Worm (Caenorhabditis elegans) whole organism, late embryonic: ENCODE measurements around the gene odd-2.

ENCODE experiments used
- C08G9.2 ChIP-seq: sonication (generic microtip); optimal IDR thresholded peaks from 2 replicates; lab custom pipeline; 2016; ENCODE audit warnings: mild to moderate bottlenecking, missing genetic modification characterization, moderate library complexity, missing compliant biosample characterization
- K02D7.2 ChIP-seq: sonication (generic microtip); optimal IDR thresholded peaks from 2 replicates; lab custom pipeline; 2017; ENCODE audit warnings: mild to moderate bottlenecking, missing genetic modification characterization, missing compliant biosample characterization
- K09A11.1 ChIP-seq: sonication (generic microtip); optimal IDR thresholded peaks from 2 replicates; lab custom pipeline; 2017; ENCODE audit warnings: antibody characterized with exemption, mild to moderate bottlenecking, missing genetic modification characterization, missing compliant biosample characterization; ENCODE audit not compliant: insufficient read depth
- T23F11.4 ChIP-seq: fragments of 200-800 bp; sonication (Bioruptor generic); optimal IDR thresholded peaks from 2 replicates; lab custom pipeline; 2018; ENCODE audit warnings: mild to moderate bottlenecking, missing genetic modification characterization, missing compliant biosample characterization
- Y22D7AL.16 ChIP-seq: sonication (generic microtip); optimal IDR thresholded peaks from 2 replicates; lab custom pipeline; 2016; ENCODE audit warnings: missing genetic modification characterization, missing compliant biosample characterization
- ceh-14 ChIP-seq: sonication (generic microtip); optimal IDR thresholded peaks from 2 replicates; lab custom pipeline; 2016; ENCODE audit warnings: missing genotype, missing genetic modification characterization, missing compliant biosample characterization
- ceh-18 ChIP-seq: sonication (generic microtip); optimal IDR thresholded peaks from 2 replicates; lab custom pipeline; 2016; ENCODE audit warnings: missing genetic modification characterization, missing compliant biosample characterization
- ceh-2 ChIP-seq: sonication (generic microtip); optimal IDR thresholded peaks from 2 replicates; lab custom pipeline; 2016; ENCODE audit warnings: missing genotype, missing genetic modification characterization, missing compliant biosample characterization
- ceh-22 ChIP-seq: sonication (generic microtip); optimal IDR thresholded peaks from 2 replicates; lab custom pipeline; 2017; ENCODE audit warnings: missing biosample characterization, missing genetic modification characterization
- ceh-24 ChIP-seq: sonication (generic microtip); optimal IDR thresholded peaks from 2 replicates; lab custom pipeline; 2016; ENCODE audit warnings: mild to moderate bottlenecking, missing genetic modification characterization, missing compliant biosample characterization
- ceh-30 ChIP-seq: fragments of 150-350 bp; optimal IDR thresholded peaks from 2 replicates; lab custom pipeline; 2014; ENCODE audit warnings: missing biosample characterization, missing genetic modification characterization
- ceh-31 ChIP-seq: sonication (generic microtip); optimal IDR thresholded peaks from 2 replicates; lab custom pipeline; 2016; ENCODE audit warnings: missing genetic modification characterization, missing compliant biosample characterization
- ceh-48 ChIP-seq: sonication (generic microtip); optimal IDR thresholded peaks from 2 replicates; lab custom pipeline; 2016; ENCODE audit warnings: missing genetic modification characterization, inconsistent platforms, missing compliant biosample characterization
- ceh-9 ChIP-seq: sonication (generic microtip); optimal IDR thresholded peaks from 2 replicates; lab custom pipeline; 2016; ENCODE audit warnings: mild to moderate bottlenecking, missing genetic modification characterization, inconsistent platforms, missing compliant biosample characterization
- elt-4 ChIP-seq: sonication (generic microtip); optimal IDR thresholded peaks from 2 replicates; lab custom pipeline; 2016; ENCODE audit warnings: missing genetic modification characterization, missing compliant biosample characterization
- fax-1 ChIP-seq: sonication (generic microtip); optimal IDR thresholded peaks from 2 replicates; lab custom pipeline; 2016; ENCODE audit warnings: missing genotype, missing genetic modification characterization, missing compliant biosample characterization
- fkh-10 ChIP-seq: fragments of 150-350 bp; optimal IDR thresholded peaks from 2 replicates; lab custom pipeline; 2014; ENCODE audit warnings: missing biosample characterization, missing genetic modification reagents, missing genetic modification characterization
- fkh-6 ChIP-seq: sonication (generic microtip); optimal IDR thresholded peaks from 2 replicates; lab custom pipeline; 2016; ENCODE audit warnings: missing genetic modification characterization, missing compliant biosample characterization
- gmeb-2 ChIP-seq: sonication (generic microtip); optimal IDR thresholded peaks from 2 replicates; lab custom pipeline; 2016; ENCODE audit warnings: missing genetic modification characterization, inconsistent platforms, missing compliant biosample characterization
- hlh-15 ChIP-seq: sonication (generic microtip); optimal IDR thresholded peaks from 2 replicates; lab custom pipeline; 2016; ENCODE audit warnings: missing genetic modification characterization, missing compliant biosample characterization
- hlh-30 ChIP-seq: sonication (generic microtip); optimal IDR thresholded peaks from 2 replicates; lab custom pipeline; 2017; ENCODE audit warnings: antibody characterized with exemption, missing genetic modification characterization, missing compliant biosample characterization; ENCODE audit not compliant: insufficient read depth
- hlh-6 ChIP-seq: sonication (generic microtip); optimal IDR thresholded peaks from 2 replicates; lab custom pipeline; 2016; ENCODE audit warnings: missing genotype, missing genetic modification characterization, missing compliant biosample characterization
- hlh-8 ChIP-seq: sonication (generic microtip); optimal IDR thresholded peaks from 2 replicates; lab custom pipeline; 2016; ENCODE audit warnings: missing genotype, missing genetic modification characterization, missing compliant biosample characterization
- lin-11 ChIP-seq: fragments of 200-800 bp; sonication (Bioruptor generic); optimal IDR thresholded peaks from 2 replicates; lab custom pipeline; 2018; ENCODE audit warnings: mild to moderate bottlenecking, missing genetic modification characterization, missing compliant biosample characterization
- madf-2 ChIP-seq: sonication (generic microtip); optimal IDR thresholded peaks from 2 replicates; lab custom pipeline; 2017; ENCODE audit warnings: missing genetic modification characterization, missing compliant biosample characterization
- nhr-11 ChIP-seq: fragments of 150-350 bp; optimal IDR thresholded peaks from 2 replicates; lab custom pipeline; 2014; ENCODE audit warnings: missing biosample characterization, missing genetic modification characterization
- nhr-232 ChIP-seq: sonication (generic microtip); optimal IDR thresholded peaks from 2 replicates; lab custom pipeline; 2016; ENCODE audit warnings: missing genetic modification characterization, missing compliant biosample characterization
- npax-4 ChIP-seq: sonication (generic microtip); optimal IDR thresholded peaks from 2 replicates; lab custom pipeline; 2016; ENCODE audit warnings: missing genetic modification characterization, missing compliant biosample characterization
- pag-3 ChIP-seq: sonication (generic microtip); optimal IDR thresholded peaks from 2 replicates; lab custom pipeline; 2016; ENCODE audit warnings: missing compliant biosample characterization, missing genetic modification characterization, borderline replicate concordance
- pha-2 ChIP-seq: sonication (generic microtip); optimal IDR thresholded peaks from 2 replicates; lab custom pipeline; 2017; ENCODE audit warnings: mild to moderate bottlenecking, missing genetic modification characterization, missing compliant biosample characterization
- pqm-1 ChIP-seq: sonication (generic microtip); optimal IDR thresholded peaks from 2 replicates; lab custom pipeline; 2016; ENCODE audit warnings: missing genetic modification characterization, missing compliant biosample characterization
- ref-2 ChIP-seq: sonication (generic microtip); optimal IDR thresholded peaks from 2 replicates; lab custom pipeline; 2016; ENCODE audit warnings: missing genetic modification characterization, missing compliant biosample characterization
- rnt-1 ChIP-seq: sonication (generic microtip); optimal IDR thresholded peaks from 2 replicates; lab custom pipeline; 2016; ENCODE audit warnings: missing genetic modification characterization, missing compliant biosample characterization
- sdc-2 ChIP-seq: sonication (generic microtip); optimal IDR thresholded peaks from 2 replicates; lab custom pipeline; 2016; ENCODE audit warnings: missing genotype, missing genetic modification characterization, missing compliant biosample characterization
- sox-2 ChIP-seq: fragments of 200-800 bp; sonication (Bioruptor generic); IDR thresholded peaks from 2 replicates; pipeline ENCODE4 v1.3.6; 2022; ENCODE audit warnings: missing genetic modification reagents, missing genetic modification characterization, missing compliant biosample characterization
- syd-9 ChIP-seq: sonication (generic microtip); optimal IDR thresholded peaks from 2 replicates; lab custom pipeline; 2016; ENCODE audit warnings: mild to moderate bottlenecking, missing genetic modification characterization, moderate library complexity, missing compliant biosample characterization
- tbx-2 ChIP-seq: sonication (generic microtip); optimal IDR thresholded peaks from 2 replicates; lab custom pipeline; 2016; ENCODE audit warnings: missing genetic modification characterization, missing compliant biosample characterization
- tbx-7 ChIP-seq: sonication (generic microtip); optimal IDR thresholded peaks from 2 replicates; lab custom pipeline; 2016; ENCODE audit warnings: missing genotype, missing genetic modification characterization, missing compliant biosample characterization
- ttx-3 ChIP-seq: sonication (generic microtip); optimal IDR thresholded peaks from 2 replicates; lab custom pipeline; 2016; ENCODE audit warnings: missing genetic modification reagents, missing genetic modification characterization, missing compliant biosample characterization
- unc-42 ChIP-seq: sonication (generic microtip); optimal IDR thresholded peaks from 2 replicates; lab custom pipeline; 2016; ENCODE audit warnings: missing genotype, missing genetic modification characterization, missing compliant biosample characterization
- unc-55 ChIP-seq: sonication (generic microtip); optimal IDR thresholded peaks from 2 replicates; lab custom pipeline; 2017; ENCODE audit warnings: missing biosample characterization, missing genetic modification reagents, missing genetic modification characterization
- zip-5 ChIP-seq: sonication (generic microtip); optimal IDR thresholded peaks from 2 replicates; lab custom pipeline; 2016; ENCODE audit warnings: missing genetic modification characterization, missing compliant biosample characterization
- ztf-16 ChIP-seq: sonication (generic microtip); optimal IDR thresholded peaks from 2 replicates; lab custom pipeline; 2017; ENCODE audit warnings: missing genetic modification characterization, missing compliant biosample characterization

odd-2 gene

DNA sequence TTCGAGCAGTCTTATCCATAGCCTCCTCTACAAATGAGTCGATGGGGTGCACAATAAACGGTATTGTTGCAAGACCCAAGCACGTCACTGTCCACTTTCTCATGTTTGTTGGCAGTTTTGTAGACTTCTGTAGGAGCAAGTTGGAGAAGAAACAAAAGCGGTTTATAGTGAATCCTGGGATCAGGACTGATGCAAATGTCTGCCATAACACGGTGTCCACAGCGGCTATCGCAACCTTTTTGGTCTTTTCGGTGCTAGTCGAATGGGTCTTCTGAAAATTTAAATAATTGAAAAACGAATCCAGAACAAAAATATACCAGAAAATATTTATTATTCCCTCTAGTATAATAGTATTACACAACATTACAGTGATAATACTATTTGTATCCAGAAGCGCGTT, 45.0 kb upstream of the odd-2 start:
- no peak for TF ChIP-seq ceh-2
- no peak for TF ChIP-seq sox-2 (GFP tag; lab: Robert Waterston, UW)
- TF ChIP-seq ref-2 (tag; lab: Kevin White, UChicago): no peak
- TF ChIP-seq pha-2: no peak
- TF ChIP-seq ttx-3 (tag; lab: Kevin White, UChicago): no peak
- no peak for TF ChIP-seq ceh-30 (tag; lab: Kevin White, UChicago)
- TF ChIP-seq lin-11 (tag; lab: Kevin White, UChicago): no peak
- TF ChIP-seq syd-9 (tag; lab: Kevin White, UChicago): no peak
- no peak for TF ChIP-seq gmeb-2 (tag; lab: Kevin White, UChicago)
- TF ChIP-seq, all 69 proteins: peak for 0

DNA sequence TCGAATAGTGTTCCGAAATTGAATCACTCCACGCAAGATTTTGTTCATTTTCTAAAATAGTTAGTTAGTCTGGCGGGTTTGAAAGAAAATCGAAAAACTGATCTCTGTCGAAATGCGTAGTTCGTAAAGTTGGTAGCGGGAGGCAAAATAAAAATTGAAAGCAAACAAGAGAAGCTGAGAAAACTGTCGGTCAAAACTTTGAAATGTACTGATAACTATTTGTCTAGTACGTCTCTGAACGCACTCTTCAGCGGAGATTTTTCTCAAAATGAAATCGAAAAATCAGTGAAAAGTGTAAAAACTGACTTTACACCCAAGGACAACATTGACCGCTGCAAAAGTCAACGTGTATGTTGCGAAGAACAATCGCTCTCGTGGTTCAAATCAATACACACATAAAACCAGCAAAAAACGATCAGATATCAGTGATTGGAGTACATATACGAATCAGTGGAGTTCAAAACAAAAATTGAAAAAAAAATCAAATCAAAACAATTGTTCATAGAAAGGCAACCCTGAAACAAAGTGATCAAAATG, 44.4 kb upstream of the odd-2 start, which contains the start of gene bca-1:
TSS of gene bca-1 (minus strand) at position 51 of the 537 bp plus-strand sequence.
- TF ChIP-seq ttx-3 (tag; lab: Kevin White, UChicago) (no peak), ceh-24 (tag; lab: Kevin White, UChicago) (no peak), pag-3 (no peak), ceh-14 (tag; lab: Kevin White, UChicago) (no peak), ztf-16 (tag; lab: Kevin White, UChicago) (no peak), nhr-232 (no peak), hlh-15 (tag; lab: Kevin White, UChicago) (no peak), K02D7.2 (tag; lab: Kevin White, UChicago) (no peak), ref-2 (tag; lab: Kevin White, UChicago) (no peak), T23F11.4 (GFP tag; lab: Kevin White, UChicago) (no peak)

DNA sequence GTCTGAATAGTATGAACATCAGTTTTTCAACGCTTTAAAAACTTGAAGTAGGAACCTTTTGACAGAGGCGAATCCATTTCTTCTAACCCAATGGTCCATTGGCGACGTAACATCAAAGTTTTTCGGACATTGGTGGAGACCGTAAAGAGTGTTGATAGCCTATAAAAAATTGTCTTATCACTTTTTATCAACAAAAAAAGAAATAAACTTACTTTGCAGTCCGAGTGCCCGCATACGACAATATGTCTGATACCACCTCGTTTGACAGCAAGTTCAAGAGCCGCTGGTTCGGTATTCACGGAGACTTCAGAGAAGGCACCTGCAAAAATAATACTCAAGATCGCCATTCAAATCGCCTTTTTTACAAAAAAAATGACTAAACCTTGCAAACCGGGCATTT, 43.0 kb upstream of the odd-2 start:
- TF ChIP-seq ceh-22 (no peak), madf-2 (tag; lab: Kevin White, UChicago) (no peak), nhr-11 (tag; lab: Kevin White, UChicago) (no peak), tbx-7 (no peak), ceh-31 (tag; lab: Kevin White, UChicago) (no peak), hlh-30 (tag; lab: Kevin White, UChicago) (no peak), hlh-6 (tag; lab: Kevin White, UChicago) (no peak), T23F11.4 (GFP tag; lab: Kevin White, UChicago) (no peak), ceh-14 (tag; lab: Kevin White, UChicago) (no peak), C08G9.2 (no peak), sox-2 (GFP tag; lab: Robert Waterston, UW) (no peak), sdc-2 (tag; lab: Kevin White, UChicago) (no peak), pag-3 (no peak), K09A11.1 (tag; lab: Kevin White, UChicago) (no peak)

DNA sequence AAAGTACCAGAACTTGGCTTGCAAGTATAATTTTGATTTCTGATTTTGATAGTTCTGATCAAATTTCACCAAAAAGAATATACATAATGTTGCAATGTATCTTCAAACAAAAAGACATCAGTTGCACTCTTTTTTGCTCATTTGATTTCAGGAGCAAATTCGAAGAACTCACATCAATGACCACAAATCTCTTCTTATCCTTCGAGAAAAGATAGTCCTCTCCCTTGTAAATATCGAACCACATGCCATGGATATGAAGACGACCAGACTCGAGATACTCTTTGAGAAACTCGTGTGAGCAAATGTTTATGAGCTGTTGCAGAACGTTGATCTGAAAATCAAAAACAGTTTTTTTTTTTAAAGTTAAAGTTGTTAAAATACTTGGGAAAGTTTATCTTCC, 42.5 kb upstream of the odd-2 start:
- TF ChIP-seq K02D7.2 (tag; lab: Kevin White, UChicago): no peak
- TF ChIP-seq unc-55 (GFP tag; lab: Kevin White, UChicago): no peak
- TF ChIP-seq zip-5 (tag; lab: Kevin White, UChicago): no peak
- no peak for TF ChIP-seq fkh-6
- TF ChIP-seq nhr-11 (tag; lab: Kevin White, UChicago): no peak
- TF ChIP-seq elt-4 (tag; lab: Kevin White, UChicago): no peak
- no peak for TF ChIP-seq unc-42 (tag; lab: Kevin White, UChicago)
- no peak for TF ChIP-seq rnt-1 (tag; lab: Kevin White, UChicago)

DNA sequence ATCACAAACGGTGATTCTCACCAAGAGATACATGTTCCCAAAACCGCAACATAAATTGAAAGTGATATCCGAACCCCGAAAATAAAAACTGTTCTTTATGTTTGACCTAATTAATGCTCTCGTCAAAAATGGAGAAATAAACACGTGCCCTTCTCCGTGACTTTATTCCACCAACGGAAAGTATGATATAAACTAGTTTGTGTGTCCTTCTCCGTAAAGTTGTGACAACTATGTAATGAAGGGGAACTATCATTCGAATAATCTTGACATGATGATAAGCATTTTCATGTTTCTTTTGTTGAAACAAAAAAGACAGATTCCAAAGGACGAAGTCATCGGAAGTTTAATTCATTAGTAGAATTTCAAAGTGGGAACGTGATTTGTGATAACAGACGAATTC, 41.2 kb upstream of the odd-2 start:
- TF ChIP-seq fax-1 (tag; lab: Kevin White, UChicago): no peak
- no peak for TF ChIP-seq ceh-9
- TF ChIP-seq fkh-10 (GFP tag; lab: Kevin White, UChicago): no peak
- no peak for TF ChIP-seq ceh-31 (tag; lab: Kevin White, UChicago)
- no peak for TF ChIP-seq nhr-232
- no peak for TF ChIP-seq pqm-1 (tag; lab: Kevin White, UChicago)
- no peak for TF ChIP-seq ceh-30 (tag; lab: Kevin White, UChicago)
- no peak for TF ChIP-seq ceh-22
- no peak for TF ChIP-seq ceh-18 (tag; lab: Kevin White, UChicago)
- no peak for TF ChIP-seq npax-4 (tag; lab: Kevin White, UChicago)
- TF ChIP-seq lin-11 (tag; lab: Kevin White, UChicago): no peak
- TF ChIP-seq ztf-16 (tag; lab: Kevin White, UChicago): no peak
- TF ChIP-seq Y22D7AL.16 (tag; lab: Kevin White, UChicago): no peak
- no peak for TF ChIP-seq tbx-2 (tag; lab: Kevin White, UChicago)
- no peak for TF ChIP-seq ceh-14 (tag; lab: Kevin White, UChicago)
- TF ChIP-seq fkh-6: no peak
- no peak for TF ChIP-seq ceh-48
- TF ChIP-seq hlh-8 (tag; lab: Kevin White, UChicago): no peak
